Fruit fly (Drosophila melanogaster) whole organism, embryonic: ENCODE measurements around the gene Cyp313b1.

Experiments used
- Aef1 ChIP-seq: fragments of 200-800 bp; sonication (Bioruptor generic); IDR thresholded peaks from 3 replicates; pipeline ENCODE4 v1.3.6; 2022; ENCODE audit warnings: missing biosample characterization, missing genetic modification characterization
- Blimp-1 ChIP-seq: fragments of 200-800 bp; sonication (Bioruptor generic); optimal IDR thresholded peaks from 3 replicates; lab custom pipeline; 2018; ENCODE audit warnings: missing biosample characterization, missing genetic modification characterization, mild to moderate bottlenecking, moderate library complexity, missing genetic modification reagents
- C15 ChIP-seq: fragments of 200-800 bp; sonication (Bioruptor generic); IDR thresholded peaks from 3 replicates; pipeline ENCODE4 v1.3.6; 2022; ENCODE audit warnings: missing biosample characterization, missing genetic modification characterization
- CG10321 ChIP-seq: fragments of 200-800 bp; sonication (Bioruptor generic); IDR thresholded peaks from 2 replicates; pipeline ENCODE4 v1.3.6; 2022; ENCODE audit warnings: missing biosample characterization, missing genetic modification characterization
- CG11504 ChIP-seq: fragments of 200-800 bp; sonication (Bioruptor generic); optimal IDR thresholded peaks from 3 replicates; lab custom pipeline; 2019; ENCODE audit warnings: missing biosample characterization, mild to moderate bottlenecking, missing genetic modification characterization, moderate library complexity
- CG11723 ChIP-seq: fragments of 200-800 bp; sonication (Bioruptor generic); optimal IDR thresholded peaks from 2 replicates; lab custom pipeline; 2017; ENCODE audit warnings: missing biosample characterization, mild to moderate bottlenecking, missing genetic modification characterization
- CG12391 ChIP-seq: fragments of 200-800 bp; sonication (Bioruptor generic); optimal IDR thresholded peaks from 3 replicates; lab custom pipeline; 2018; ENCODE audit warnings: missing biosample characterization, mild to moderate bottlenecking, missing genetic modification characterization, moderate library complexity
- CG12769 ChIP-seq: fragments of 200-800 bp; sonication (Bioruptor generic); optimal IDR thresholded peaks from 2 replicates; lab custom pipeline; 2019; ENCODE audit warnings: missing biosample characterization, mild to moderate bottlenecking, missing genetic modification characterization, moderate library complexity
- CG13287 ChIP-seq: fragments of 200-800 bp; sonication (Bioruptor generic); IDR thresholded peaks from 2 replicates; pipeline ENCODE4 v1.3.6; 2022; ENCODE audit warnings: missing biosample characterization, missing genetic modification characterization; ENCODE audit not compliant: partially characterized antibody
- CG14441 ChIP-seq: fragments of 200-800 bp; sonication (Bioruptor generic); IDR thresholded peaks from 2 replicates; pipeline ENCODE4 v1.3.6; 2022; ENCODE audit warnings: missing biosample characterization, missing genetic modification characterization
- CG16813 ChIP-seq: fragments of 200-800 bp; sonication (Bioruptor generic); IDR thresholded peaks from 3 replicates; pipeline ENCODE4 v1.3.6; 2022; ENCODE audit warnings: missing biosample characterization, missing genetic modification characterization; ENCODE audit not compliant: partially characterized antibody
- CG1832 ChIP-seq: fragments of 200-800 bp; sonication (Bioruptor generic); optimal IDR thresholded peaks from 2 replicates; lab custom pipeline; 2017; ENCODE audit warnings: missing biosample characterization, mild to moderate bottlenecking, missing genetic modification characterization, inconsistent platforms
- CG31388 ChIP-seq: fragments of 200-800 bp; sonication (Bioruptor generic); optimal IDR thresholded peaks from 2 replicates; lab custom pipeline; 2016; ENCODE audit warnings: missing biosample characterization, missing genetic modification characterization
- CG32767 ChIP-seq: fragments of 200-800 bp; sonication (Bioruptor generic); IDR thresholded peaks from 2 replicates; pipeline ENCODE4 v1.3.6; 2022; ENCODE audit warnings: missing biosample characterization, missing genetic modification characterization
- CG3281 ChIP-seq: fragments of 200-800 bp; sonication (Bioruptor generic); optimal IDR thresholded peaks from 3 replicates; lab custom pipeline; 2017; ENCODE audit warnings: missing biosample characterization, mild to moderate bottlenecking, missing genetic modification characterization
- CG33213 ChIP-seq: fragments of 200-800 bp; sonication (Bioruptor generic); optimal IDR thresholded peaks from 3 replicates; lab custom pipeline; 2016; ENCODE audit warnings: missing biosample characterization, missing genetic modification characterization
- CG34224 ChIP-seq: fragments of 200-800 bp; sonication (Bioruptor generic); IDR thresholded peaks from 3 replicates; pipeline ENCODE4 v1.3.6; 2022; ENCODE audit warnings: missing biosample characterization, missing genetic modification characterization; ENCODE audit not compliant: partially characterized antibody
- CG34376 ChIP-seq: fragments of 200-800 bp; sonication (Bioruptor generic); optimal IDR thresholded peaks from 2 replicates; lab custom pipeline; 2018; ENCODE audit warnings: missing biosample characterization, mild to moderate bottlenecking, missing genetic modification characterization
- CG3838 ChIP-seq: fragments of 200-800 bp; sonication (Bioruptor generic); optimal IDR thresholded peaks from 3 replicates; lab custom pipeline; 2016; ENCODE audit warnings: missing biosample characterization, missing genetic modification characterization
- CG4360 ChIP-seq: fragments of 200-800 bp; sonication (Bioruptor generic); IDR thresholded peaks from 2 replicates; pipeline ENCODE4 v1.3.6; 2022; ENCODE audit warnings: missing biosample characterization, missing genetic modification characterization
- CG4617 ChIP-seq: fragments of 200-800 bp; sonication (Bioruptor generic); optimal IDR thresholded peaks from 3 replicates; lab custom pipeline; 2016; ENCODE audit warnings: missing biosample characterization, missing genetic modification characterization, borderline replicate concordance
- CG6272 ChIP-seq: fragments of 200-800 bp; sonication (Bioruptor generic); IDR thresholded peaks from 2 replicates; pipeline ENCODE4 v1.3.6; 2022; ENCODE audit warnings: missing biosample characterization, missing genetic modification characterization
- CG6683 ChIP-seq: fragments of 200-800 bp; sonication (Bioruptor generic); optimal IDR thresholded peaks from 2 replicates; lab custom pipeline; 2017; ENCODE audit warnings: missing biosample characterization, mild to moderate bottlenecking, missing genetic modification characterization, missing genetic modification reagents
- CG6689 ChIP-seq: fragments of 200-800 bp; sonication (Bioruptor generic); IDR thresholded peaks from 2 replicates; pipeline ENCODE4 v1.3.6; 2022; ENCODE audit warnings: missing biosample characterization, missing genetic modification characterization
- ERR ChIP-seq: fragments of 200-800 bp; sonication (Bioruptor generic); optimal IDR thresholded peaks from 2 replicates; lab custom pipeline; 2016; ENCODE audit warnings: missing biosample characterization, missing genetic modification characterization
- HmgZ ChIP-seq: fragments of 200-800 bp; sonication (Bioruptor generic); optimal IDR thresholded peaks from 2 replicates; lab custom pipeline; 2018; ENCODE audit warnings: missing biosample characterization, mild to moderate bottlenecking, missing genetic modification characterization
- Kr ChIP-seq: fragments of 200-800 bp; sonication (Bioruptor generic); optimal IDR thresholded peaks from 2 replicates; lab custom pipeline; 2017; ENCODE audit warnings: missing biosample characterization, mild to moderate bottlenecking, missing genetic modification characterization
- Rfx ChIP-seq: fragments of 200-800 bp; sonication (Bioruptor generic); IDR thresholded peaks from 2 replicates; pipeline ENCODE4 v1.3.6; 2022; ENCODE audit warnings: missing biosample characterization, missing genetic modification characterization
- Sry-δ ChIP-seq: fragments of 200-800 bp; sonication (Bioruptor generic); optimal IDR thresholded peaks from 2 replicates; lab custom pipeline; 2016; ENCODE audit warnings: missing biosample characterization, missing genetic modification characterization
- TFAM ChIP-seq: fragments of 200-800 bp; sonication (Bioruptor generic); optimal IDR thresholded peaks from 2 replicates; lab custom pipeline; 2017; ENCODE audit warnings: missing biosample characterization, missing genetic modification characterization, inconsistent platforms
- Trl ChIP-seq, 3 experiments: fragments of >200 bp in 2 of 3; fragments of 200-800 bp in 1 of 3; sonication (Bioruptor generic) in 1 of 3; optimal IDR thresholded peaks; 2 replicates in 1 of 3; 3 replicates in 2 of 3; lab custom pipeline; 2016 to 2017; ENCODE audit warnings: missing biosample characterization in 1 of 3, missing genetic modification characterization in 1 of 3
- Usf ChIP-seq: fragments of 200-800 bp; sonication (Bioruptor generic); optimal IDR thresholded peaks from 2 replicates; lab custom pipeline; 2017; ENCODE audit warnings: missing genotype, missing biosample characterization, missing genetic modification characterization
- bowl ChIP-seq: fragments of 200-800 bp; sonication (Bioruptor generic); IDR thresholded peaks from 2 replicates; pipeline ENCODE4 v1.3.6; 2022; ENCODE audit warnings: missing biosample characterization, missing genetic modification characterization
- cas ChIP-seq: fragments of 200-800 bp; sonication (Bioruptor generic); IDR thresholded peaks from 2 replicates; pipeline ENCODE4 v1.3.6; 2022; ENCODE audit warnings: missing biosample characterization, missing genetic modification characterization
- chinmo ChIP-seq: fragments of 200-800 bp; sonication (Bioruptor generic); IDR thresholded peaks from 4 replicates; pipeline ENCODE4 v1.3.6; 2022; ENCODE audit warnings: missing biosample characterization, missing genetic modification characterization; ENCODE audit not compliant: partially characterized antibody
- ci ChIP-seq: fragments of 200-800 bp; sonication (Bioruptor generic); IDR thresholded peaks from 3 replicates; pipeline ENCODE4 v1.3.6; 2022; ENCODE audit warnings: missing biosample characterization, missing genetic modification characterization
- crol ChIP-seq: fragments of 200-800 bp; sonication (Bioruptor generic); IDR thresholded peaks from 2 replicates; pipeline ENCODE4 v1.3.6; 2022; ENCODE audit warnings: missing biosample characterization, missing genetic modification characterization
- exex ChIP-seq: fragments of 200-800 bp; sonication (Bioruptor generic); optimal IDR thresholded peaks from 4 replicates; lab custom pipeline; 2018; ENCODE audit warnings: missing biosample characterization, mild to moderate bottlenecking, missing genetic modification characterization, moderate library complexity
- gcm2 ChIP-seq: fragments of 200-800 bp; sonication (Bioruptor generic); optimal IDR thresholded peaks from 2 replicates; lab custom pipeline; 2016; ENCODE audit warnings: missing biosample characterization, missing genetic modification characterization
- grn ChIP-seq: fragments of 200-800 bp; sonication (Bioruptor generic); optimal IDR thresholded peaks from 3 replicates; lab custom pipeline; 2017; ENCODE audit warnings: missing biosample characterization, missing genetic modification characterization
- kni ChIP-seq: fragments of 200-800 bp; sonication (Bioruptor generic); optimal IDR thresholded peaks from 3 replicates; lab custom pipeline; 2017; ENCODE audit warnings: mild to moderate bottlenecking, missing biosample characterization, missing genetic modification reagents, missing genetic modification characterization
- pfk ChIP-seq: fragments of 200-800 bp; sonication (Bioruptor generic); optimal IDR thresholded peaks from 2 replicates; lab custom pipeline; 2018; ENCODE audit warnings: missing biosample characterization, mild to moderate bottlenecking, missing genetic modification characterization, moderate library complexity
- row ChIP-seq: fragments of 200-800 bp; sonication (Bioruptor generic); IDR thresholded peaks from 3 replicates; pipeline ENCODE4 v1.3.6; 2022; ENCODE audit warnings: missing biosample characterization, missing genetic modification characterization
- run ChIP-seq: fragments of 200-800 bp; sonication (Bioruptor generic); optimal IDR thresholded peaks from 3 replicates; lab custom pipeline; 2018; ENCODE audit warnings: missing biosample characterization, mild to moderate bottlenecking, missing genetic modification characterization
- sc ChIP-seq, 3 experiments: fragments of >200 bp in 2 of 3; fragments of 200-800 bp in 1 of 3; sonication (Bioruptor generic) in 1 of 3; optimal IDR thresholded peaks; 2 replicates in 2 of 3; 3 replicates in 1 of 3; lab custom pipeline; 2017; ENCODE audit warnings: mild to moderate bottlenecking in 1 of 3, missing biosample characterization in 1 of 3, missing genetic modification characterization in 1 of 3, missing genetic modification reagents in 1 of 3
- scrt ChIP-seq: fragments of 200-800 bp; sonication (Bioruptor generic); optimal IDR thresholded peaks from 2 replicates; lab custom pipeline; 2018; ENCODE audit warnings: missing biosample characterization, mild to moderate bottlenecking, missing genetic modification characterization, moderate library complexity
- sr ChIP-seq: fragments of 200-800 bp; sonication (Bioruptor generic); IDR thresholded peaks from 3 replicates; pipeline ENCODE4 v1.3.6; 2022; ENCODE audit warnings: missing biosample characterization, missing genetic modification characterization
- sug ChIP-seq: fragments of 200-800 bp; optimal IDR thresholded peaks from 2 replicates; lab custom pipeline; 2019; ENCODE audit warnings: missing biosample characterization, mild to moderate bottlenecking, missing genetic modification characterization, moderate library complexity
- vvl ChIP-seq: fragments of 200-800 bp; sonication (Bioruptor generic); IDR thresholded peaks from 2 replicates; pipeline ENCODE4 v1.3.6; 2022; ENCODE audit warnings: missing biosample characterization, missing genetic modification characterization

The Cyp313b1 gene

DNA sequence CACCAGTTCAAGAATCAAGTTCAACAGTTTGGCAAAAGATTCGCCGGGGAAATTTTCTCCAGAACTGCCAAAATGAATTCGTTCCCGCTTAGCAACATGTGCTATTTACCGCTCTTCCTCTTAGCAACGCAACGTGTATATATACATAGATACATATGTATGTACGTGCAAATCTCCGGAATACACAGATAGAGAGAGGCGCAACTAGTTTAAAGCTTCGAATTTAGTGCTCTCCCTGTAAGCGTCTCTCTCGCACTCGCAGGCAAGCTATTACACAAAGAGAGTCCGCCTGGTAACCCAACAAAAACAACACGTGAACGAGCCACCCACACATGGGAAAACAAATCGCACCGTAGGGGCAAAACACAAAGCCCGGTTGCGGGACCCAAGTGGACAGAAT is 13.2 kb upstream of the Cyp313b1 start:
- TF ChIP-seq CG12769 (tag; lab: Kevin White, UChicago) (peak; percentile 76), CG31388 (GFP tag; lab: Kevin White, UChicago) (no peak), Rfx (peak; percentile 4; the same call in 1 of the 2 replicates), CG13287 (GFP tag; lab: Robert Waterston, UW) (peak; percentile 22; the same call in 1 of the 2 replicates), CG33213 (no peak), sr (GFP tag; lab: Robert Waterston, UW) (0 out of 3 replicates have a peak, but pooled peaks have one; percentile 33), row (GFP tag; lab: Robert Waterston, UW) (no peak), vvl (0 out of 2 replicates have a peak, but pooled peaks have one; percentile 12), Trl (optimal IDR thresholded peaks at IDR 0.05; lab: Kevin White, UChicago) (peak; percentile 71 to 80), Trl (GFP tag; optimal IDR thresholded peaks at IDR 0.05; lab: Kevin White, UChicago) (no peak), ERR (GFP tag; lab: Kevin White, UChicago) (no peak), CG11723 (GFP tag; lab: Kevin White, UChicago) (no peak), CG6272 (GFP tag; lab: Robert Waterston, UW) (no peak), CG10321 (GFP tag; lab: Robert Waterston, UW) (peak; percentile 13; the same call in 1 of the 2 replicates), CG16813 (0 out of 3 replicates have a peak, but pooled peaks have one; percentile 7), CG11504 (tag; lab: Kevin White, UChicago) (peak; percentile 89), CG4360 (GFP tag; lab: Robert Waterston, UW) (0 out of 2 replicates have a peak, but pooled peaks have one; percentile 43), CG3838 (GFP tag; lab: Kevin White, UChicago) (no peak), sc (optimal IDR thresholded peaks at IDR 0.05; lab: Kevin White, UChicago) (no peak), sc (GFP tag; optimal IDR thresholded peaks at IDR 0.05; lab: Kevin White, UChicago) (no peak), scrt (GFP tag; lab: Kevin White, UChicago) (peak; percentile 91), chinmo (GFP tag; lab: Robert Waterston, UW) (0 out of 4 replicates have a peak, but pooled peaks have one; percentile 27), sug (tag; lab: Kevin White, UChicago) (peak; percentile 25), CG34224 (GFP tag; lab: Robert Waterston, UW) (peak; percentile 22; the same call in 1 of the 3 replicates), Kr (GFP tag; lab: Kevin White, UChicago) (no peak), CG32767 (0 out of 2 replicates have a peak, but pooled peaks have one; percentile 11), CG4617 (GFP tag; lab: Kevin White, UChicago) (no peak), ci (GFP tag; lab: Robert Waterston, UW) (peak; percentile 30; the same call in 1 of the 3 replicates), Aef1 (0 out of 3 replicates have a peak, but pooled peaks have one; percentile 15), CG1832 (GFP tag; lab: Kevin White, UChicago) (peak; percentile 10), bowl (peak; percentile 16; the same call in 1 of the 2 replicates)

DNA sequence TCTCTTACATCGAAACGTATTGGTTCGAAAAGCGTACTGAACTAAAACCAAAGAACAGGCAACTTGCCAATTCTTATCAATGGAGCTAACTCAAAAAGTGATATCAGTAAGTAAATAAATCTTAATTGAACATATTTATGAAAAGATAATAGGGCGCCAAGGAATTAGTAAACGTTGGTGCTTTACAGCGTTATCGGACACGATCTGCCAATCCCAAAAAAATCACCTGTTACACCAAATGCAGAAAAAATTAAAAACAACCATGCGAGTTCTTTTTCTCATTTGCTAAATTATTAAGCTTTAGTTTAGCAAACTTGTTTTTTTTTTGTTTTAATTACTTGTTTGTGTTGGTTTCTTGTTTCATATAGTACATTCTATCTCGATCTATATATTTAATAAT is 9.2 kb upstream of the Cyp313b1 start, which contains the start of gene CG42489:
TSS of gene CG42489 (minus strand) at position 101 of the 400 bp plus-strand sequence.
- TF ChIP-seq HmgZ (tag; lab: Kevin White, UChicago) (peak; percentile 8), run (tag; lab: Kevin White, UChicago) (no peak), CG6689 (GFP tag; lab: Robert Waterston, UW) (no peak), CG3281 (GFP tag; lab: Kevin White, UChicago) (no peak), CG14441 (GFP tag; lab: Robert Waterston, UW) (no peak), exex (peak; percentile 64), CG34376 (GFP tag; lab: Kevin White, UChicago) (peak; percentile 6), kni (GFP tag; lab: Kevin White, UChicago) (no peak), CG6683 (GFP tag; lab: Kevin White, UChicago) (no peak), cas (GFP tag; lab: Robert Waterston, UW) (no peak), crol (no peak), Usf (GFP tag; lab: Kevin White, UChicago) (no peak), Blimp-1 (no peak), Sry-δ (GFP tag; lab: Kevin White, UChicago) (no peak), TFAM (no peak), grn (GFP tag; lab: Kevin White, UChicago) (peak; percentile 8), CG12391 (tag; lab: Kevin White, UChicago) (no peak), bowl (no peak), C15 (GFP tag; lab: Robert Waterston, UW) (no peak), pfk (GFP tag; lab: Kevin White, UChicago) (no peak), gcm2 (GFP tag; lab: Kevin White, UChicago) (no peak)
